Fruit fly (Drosophila melanogaster) whole organism, embryonic: ENCODE measurements around the gene und.

ENCODE experiments used
- Abd-B ChIP-seq: fragments of 200-800 bp; sonication (Bioruptor generic); optimal IDR thresholded peaks from 2 replicates; lab custom pipeline; 2018; ENCODE audit warnings: missing biosample characterization, mild to moderate bottlenecking, missing genetic modification characterization, moderate library complexity
- Atf3 ChIP-seq: fragments of 200-800 bp; sonication (Bioruptor generic); optimal IDR thresholded peaks from 3 replicates; lab custom pipeline; 2016; ENCODE audit warnings: missing biosample characterization, missing genetic modification characterization
- BEAF-32 ChIP-seq: fragments of 200-800 bp; sonication (Bioruptor generic); optimal IDR thresholded peaks from 3 replicates; lab custom pipeline; 2017; ENCODE audit warnings: missing biosample characterization, missing genetic modification characterization, mild to moderate bottlenecking, moderate library complexity, missing genetic modification reagents
- CG12391 ChIP-seq: fragments of 200-800 bp; sonication (Bioruptor generic); optimal IDR thresholded peaks from 3 replicates; lab custom pipeline; 2018; ENCODE audit warnings: missing biosample characterization, mild to moderate bottlenecking, missing genetic modification characterization, moderate library complexity
- CG16863 ChIP-seq: fragments of 200-800 bp; sonication (Bioruptor generic); optimal IDR thresholded peaks from 3 replicates; lab custom pipeline; 2016; ENCODE audit warnings: missing biosample characterization, missing genetic modification characterization
- CG30403 ChIP-seq: fragments of 200-800 bp; sonication (Bioruptor generic); optimal IDR thresholded peaks from 3 replicates; lab custom pipeline; 2016; ENCODE audit warnings: missing biosample characterization, missing genetic modification characterization
- CG34376 ChIP-seq: fragments of 200-800 bp; sonication (Bioruptor generic); optimal IDR thresholded peaks from 2 replicates; lab custom pipeline; 2018; ENCODE audit warnings: missing biosample characterization, mild to moderate bottlenecking, missing genetic modification characterization
- abd-A ChIP-seq: fragments of 200-800 bp; sonication (Bioruptor generic); optimal IDR thresholded peaks from 3 replicates; lab custom pipeline; 2019; ENCODE audit warnings: missing biosample characterization, mild to moderate bottlenecking, missing genetic modification characterization, moderate library complexity
- corto ChIP-seq: fragments of 200-800 bp; sonication (Bioruptor generic); optimal IDR thresholded peaks from 2 replicates; lab custom pipeline; 2016; ENCODE audit warnings: missing biosample characterization, mild to moderate bottlenecking, missing genetic modification characterization, moderate library complexity
- gfzf ChIP-seq: fragments of 200-800 bp; sonication (Bioruptor generic); optimal IDR thresholded peaks from 2 replicates; lab custom pipeline; 2016; ENCODE audit warnings: missing biosample characterization, mild to moderate bottlenecking, missing genetic modification characterization, moderate library complexity
- grau ChIP-seq: fragments of 200-800 bp; optimal IDR thresholded peaks from 3 replicates; lab custom pipeline; 2019; ENCODE audit warnings: missing biosample characterization, mild to moderate bottlenecking, missing genetic modification characterization, moderate library complexity
- slp2 ChIP-seq: fragments of 200-800 bp; sonication (Bioruptor generic); optimal IDR thresholded peaks from 2 replicates; lab custom pipeline; 2016; ENCODE audit warnings: missing biosample characterization, missing genetic modification characterization
- sna ChIP-seq: fragments of 200-800 bp; sonication (Bioruptor generic); IDR thresholded peaks from 2 replicates; pipeline ENCODE4 v1.3.6; 2022; ENCODE audit warnings: missing biosample characterization, missing genetic modification characterization; ENCODE audit not compliant: partially characterized antibody

dm6 chr2L:9783130-9783529, 20.0 kb downstream of the und start:
- no peak for TF ChIP-seq CG30403 (GFP tag; lab: Kevin White, UChicago)
- no peak for TF ChIP-seq abd-A (tag; lab: Kevin White, UChicago)
- no peak for TF ChIP-seq grau (tag; lab: Kevin White, UChicago)
- no peak for TF ChIP-seq BEAF-32
- no peak for TF ChIP-seq gfzf (GFP tag; lab: Kevin White, UChicago)
- no peak for TF ChIP-seq CG12391 (tag; lab: Kevin White, UChicago)
- no peak for TF ChIP-seq slp2 (GFP tag; lab: Kevin White, UChicago)
- no peak for TF ChIP-seq sna
- TF ChIP-seq CG16863 (GFP tag; lab: Kevin White, UChicago), result no peak
- no peak for TF ChIP-seq Abd-B (GFP tag; lab: Kevin White, UChicago)
- no peak for TF ChIP-seq corto (GFP tag; lab: Kevin White, UChicago)
- TF ChIP-seq CG34376 (GFP tag; lab: Kevin White, UChicago), result no peak
- no peak for TF ChIP-seq Atf3 (GFP tag; lab: Kevin White, UChicago)
